Worm (Caenorhabditis elegans) whole organism, midembryonic: ENCODE measurements around the gene C32D5.14.

Source experiments
- T22C8.4 ChIP-seq: fragments of 200-800 bp; sonication (Bioruptor generic); IDR thresholded peaks from 2 replicates; pipeline ENCODE4 v1.3.6; 2022; ENCODE audit warnings: missing genetic modification characterization, missing compliant biosample characterization
- cog-1 ChIP-seq: sonication (generic microtip); optimal IDR thresholded peaks from 2 replicates; lab custom pipeline; 2016; ENCODE audit warnings: missing genetic modification characterization, missing compliant biosample characterization
- flt-1 ChIP-seq: fragments of 200-800 bp; sonication (Bioruptor generic); IDR thresholded peaks from 2 replicates; pipeline ENCODE4 v1.3.6; 2022; ENCODE audit warnings: missing genetic modification characterization, missing compliant biosample characterization
- klf-2 ChIP-seq: fragments of 200-800 bp; sonication (Bioruptor generic); conservative IDR thresholded peaks from 2 replicates; pipeline ENCODE4 v1.3.6; 2022; ENCODE audit warnings: missing genetic modification reagents, missing genetic modification characterization, missing compliant biosample characterization
- med-1 ChIP-seq: sonication (generic microtip); optimal IDR thresholded peaks from 2 replicates; lab custom pipeline; 2017; ENCODE audit warnings: missing genetic modification characterization, mild to moderate bottlenecking, missing compliant biosample characterization, antibody characterized with exemption, missing genetic modification reagents; ENCODE audit not compliant: insufficient read depth
- ref-1 ChIP-seq: fragments of 200-800 bp; sonication (Bioruptor generic); conservative IDR thresholded peaks from 2 replicates; pipeline ENCODE4 v1.3.6; 2022; ENCODE audit warnings: missing genetic modification reagents, missing genetic modification characterization, missing compliant biosample characterization
- tab-1 ChIP-seq: fragments of 200-800 bp; sonication (Bioruptor generic); IDR thresholded peaks from 2 replicates; pipeline ENCODE4 v1.3.6; 2022; ENCODE audit warnings: missing genetic modification characterization, missing compliant biosample characterization
- ztf-23 ChIP-seq: fragments of 200-800 bp; sonication (Bioruptor generic); IDR thresholded peaks from 2 replicates; pipeline ENCODE4 v1.3.6; 2022; ENCODE audit warnings: missing genetic modification reagents, missing genetic modification characterization, missing compliant biosample characterization

ce11 chrII:6342455-6342854 lies 7.2 kb downstream of the C32D5.14 start:
- TF ChIP-seq tab-1 (GFP tag; lab: Robert Waterston, UW), result no peak
- TF ChIP-seq klf-2, result no peak
- TF ChIP-seq flt-1, result no peak
- TF ChIP-seq med-1 (GFP tag; lab: Kevin White, UChicago), result no peak
- no peak for TF ChIP-seq ztf-23 (GFP tag; lab: Robert Waterston, UW)
- TF ChIP-seq cog-1, result no peak
- TF ChIP-seq T22C8.4 (GFP tag; lab: Robert Waterston, UW), result no peak
- no peak for TF ChIP-seq ref-1
